Worm (Caenorhabditis elegans): ENCODE data around the gene nhr-166.
A peak's percentile ranks its signal among the peaks of the same experiment; 100 is the strongest.

nhr-166 gene

ce11 chrII:3906615-3907190 is 26.7 kb downstream of the nhr-166 start, which contains the start of the genes F53C3.11 and fbxb-103:
Gene F53C3.11 (minus strand): TSS chrII:3906715.
Gene fbxb-103 (plus strand): TSS chrII:3907140.
- no peak for TF ChIP-seq ztf-11 (tag; optimal IDR thresholded peaks at IDR 0.05)
- no peak for TF ChIP-seq ZK546.5 (tag; optimal IDR thresholded peaks at IDR 0.05)
- TF ChIP-seq elt-1 (tag; optimal IDR thresholded peaks at IDR 0.05), result no peak
- TF ChIP-seq C34F6.9 (tag; optimal IDR thresholded peaks at IDR 0.05), result no peak
- TF ChIP-seq F13H6.1 (tag; optimal IDR thresholded peaks at IDR 0.05), result no peak
- no peak for TF ChIP-seq unc-62 (GFP tag; optimal IDR thresholded peaks at IDR 0.05)
- TF ChIP-seq fos-1 (tag; optimal IDR thresholded peaks at IDR 0.05), result no peak
- TF ChIP-seq ztf-4 (tag; optimal IDR thresholded peaks at IDR 0.05), result no peak
- TF ChIP-seq alr-1 (tag; optimal IDR thresholded peaks at IDR 0.05), result no peak
- TF ChIP-seq nhr-11 (tag; optimal IDR thresholded peaks at IDR 0.05), result no peak
- no peak for TF ChIP-seq sma-3 (GFP tag; optimal IDR thresholded peaks at IDR 0.05)
- no peak for TF ChIP-seq elt-3 (tag; optimal IDR thresholded peaks at IDR 0.05)
- no peak for TF ChIP-seq nhr-6 (tag; optimal IDR thresholded peaks at IDR 0.05)
- no peak for TF ChIP-seq nhr-237 (tag; optimal IDR thresholded peaks at IDR 0.05)
- no peak for TF ChIP-seq mdl-1 (tag; optimal IDR thresholded peaks at IDR 0.05)
- no peak for TF ChIP-seq lin-11 (tag; optimal IDR thresholded peaks at IDR 0.05)

- TF ChIP-seq nhr-11 (tag; optimal IDR thresholded peaks at IDR 0.05) (no peak), ceh-82 (tag; optimal IDR thresholded peaks at IDR 0.05) (no peak), alr-1 (tag; optimal IDR thresholded peaks at IDR 0.05) (no peak), snpc-4 (tag; optimal IDR thresholded peaks at IDR 0.05) (no peak), sem-4 (tag; optimal IDR thresholded peaks at IDR 0.05) (no peak), mdl-1 (tag; optimal IDR thresholded peaks at IDR 0.05) (no peak), peb-1 (tag; optimal IDR thresholded peaks at IDR 0.05) (no peak), ztf-11 (tag; optimal IDR thresholded peaks at IDR 0.05) (no peak), ztf-4 (tag; optimal IDR thresholded peaks at IDR 0.05) (no peak), nhr-10 (tag; optimal IDR thresholded peaks at IDR 0.05) (no peak), fos-1 (tag; optimal IDR thresholded peaks at IDR 0.05) (no peak)
Observed at ce11 chrII:3908135-3908534, 28.1 kb downstream of the nhr-166 start.

- TF ChIP-seq lsy-2 (tag; optimal IDR thresholded peaks at IDR 0.05) (no peak), nhr-25 (tag; optimal IDR thresholded peaks at IDR 0.05) (no peak), dmd-4 (tag; optimal IDR thresholded peaks at IDR 0.05) (no peak)
Observed at ce11 chrII:3909301-3909700, 29.3 kb downstream of the nhr-166 start.

ce11 chrII:3910737-3911136 is 30.7 kb downstream of the nhr-166 start, which contains the start of gene bcmo-2:
Gene bcmo-2 (minus strand): TSS chrII:3910837.
- TF ChIP-seq snpc-4 (tag; optimal IDR thresholded peaks at IDR 0.05) (peak; percentile 29), unc-55 (GFP tag; optimal IDR thresholded peaks at IDR 0.05) (no peak)

ce11 chrII:3911284-3911683 is 31.2 kb downstream of the nhr-166 start:
- TF ChIP-seq sma-9 (GFP tag; optimal IDR thresholded peaks at IDR 0.05) (peak; percentile 68), sma-9 (tag; optimal IDR thresholded peaks at IDR 0.05) (no peak), crh-2 (tag; optimal IDR thresholded peaks at IDR 0.05) (peak; percentile 43), gmeb-1 (tag; optimal IDR thresholded peaks at IDR 0.05) (peak; percentile 42), ztf-4 (tag; optimal IDR thresholded peaks at IDR 0.05) (no peak), fos-1 (tag; optimal IDR thresholded peaks at IDR 0.05) (peak; percentile 77), lsy-2 (tag; optimal IDR thresholded peaks at IDR 0.05) (peak in 1 of 2 experiments; percentile 18), ceh-82 (tag; optimal IDR thresholded peaks at IDR 0.05) (no peak), nhr-129 (tag; optimal IDR thresholded peaks at IDR 0.05) (peak; percentile 12), F13H6.1 (tag; optimal IDR thresholded peaks at IDR 0.05) (peak; percentile 28)

ce11 chrII:3911716-3912115 is 31.7 kb downstream of the nhr-166 start, which contains the start of gene F53C3.1:
Gene F53C3.1 (plus strand): TSS chrII:3912016.
- TF ChIP-seq mab-5 (tag; optimal IDR thresholded peaks at IDR 0.05) (no peak), F13H6.1 (tag; optimal IDR thresholded peaks at IDR 0.05) (no peak)

ce11 chrII:3913673-3914072 is 33.6 kb downstream of the nhr-166 start:
- no peak for TF ChIP-seq Y55F3AM.14 (GFP tag; optimal IDR thresholded peaks at IDR 0.05)

Data from whole organism, L2 larva.